Fruit fly (Drosophila melanogaster): ENCODE measurements around the gene CG32023.
A peak's percentile ranks its signal among the peaks of the same experiment; 100 is the strongest.

The CG32023 gene

dm6 chr3L:8767876-8768275 lies 36.1 kb downstream of the CG32023 start:
- TF ChIP-seq CG9139 (GFP tag; optimal IDR thresholded peaks at IDR 0.05) (peak; percentile 30), CG4318 (GFP tag; optimal IDR thresholded peaks at IDR 0.05) (peak; percentile 61), CG31627 (GFP tag; optimal IDR thresholded peaks at IDR 0.05) (peak; percentile 72), eg (GFP tag; IDR thresholded peaks at IDR 0.05) (peak; percentile 74), Eip75B (GFP tag; optimal IDR thresholded peaks at IDR 0.05) (peak; percentile 68), salr (GFP tag; optimal IDR thresholded peaks at IDR 0.05) (peak; percentile 17 to 63), CG34406 (GFP tag; optimal IDR thresholded peaks at IDR 0.05) (peak; percentile 65), Sox14 (GFP tag; optimal IDR thresholded peaks at IDR 0.05) (peak; percentile 75), Eip78C (GFP tag) (peak; percentile 95), CG1621 (tag; optimal IDR thresholded peaks at IDR 0.05) (peak; percentile 55), svp (GFP tag) (peak; percentile 80), CG32006 (GFP tag; optimal IDR thresholded peaks at IDR 0.05) (peak; percentile 84), Blimp-1 (GFP tag; optimal IDR thresholded peaks at IDR 0.05) (peak; percentile 12), fd59A (GFP tag; optimal IDR thresholded peaks at IDR 0.05) (peak; percentile 72), achi (GFP tag; optimal IDR thresholded peaks at IDR 0.05) (peak; percentile 57), CG6854 (GFP tag; optimal IDR thresholded peaks at IDR 0.05) (no peak), CG11294 (GFP tag; IDR thresholded peaks at IDR 0.05) (peak; percentile 24; the same call in 1 of the 2 replicates), vri (GFP tag; optimal IDR thresholded peaks at IDR 0.05) (peak; percentile 45), ss (GFP tag; optimal IDR thresholded peaks at IDR 0.05) (peak; percentile 35 to 71), dsx (GFP tag; optimal IDR thresholded peaks at IDR 0.05; ENCODE audit: poor library complexity, severe bottlenecking) (peak; percentile 47), CG3032 (tag; optimal IDR thresholded peaks at IDR 0.05) (peak; percentile 69), CG15336 (GFP tag; IDR thresholded peaks at IDR 0.05) (peak; percentile 62), Met (GFP tag; optimal IDR thresholded peaks at IDR 0.05) (peak; percentile 69), Smox (GFP tag; optimal IDR thresholded peaks at IDR 0.05) (peak; percentile 49), acj6 (GFP tag; optimal IDR thresholded peaks at IDR 0.05) (peak; percentile 73), cyc (GFP tag; optimal IDR thresholded peaks at IDR 0.05) (peak; percentile 56), CG11902 (GFP tag; optimal IDR thresholded peaks at IDR 0.05) (peak; percentile 63), Gug (GFP tag; IDR thresholded peaks at IDR 0.05) (peak; percentile 48; the same call in 1 of the 2 replicates), CG6792 (GFP tag; optimal IDR thresholded peaks at IDR 0.05) (peak; percentile 68), CG10631 (GFP tag; optimal IDR thresholded peaks at IDR 0.05) (peak; percentile 66), net (GFP tag; optimal IDR thresholded peaks at IDR 0.05) (peak; percentile 79), pdm3 (GFP tag; optimal IDR thresholded peaks at IDR 0.05) (peak; percentile 76), Ets21C (GFP tag; optimal IDR thresholded peaks at IDR 0.05) (peak; percentile 57), OdsH (GFP tag; optimal IDR thresholded peaks at IDR 0.05) (peak; percentile 81), CG16779 (tag; optimal IDR thresholded peaks at IDR 0.05) (peak; percentile 35), fkh (GFP tag; optimal IDR thresholded peaks at IDR 0.05) (no peak), CG10669 (GFP tag; optimal IDR thresholded peaks at IDR 0.05) (peak; percentile 69), CG3919 (GFP tag; optimal IDR thresholded peaks at IDR 0.05) (peak; percentile 74), Sox102F (GFP tag; optimal IDR thresholded peaks at IDR 0.05) (peak; percentile 62), Hr38 (GFP tag; optimal IDR thresholded peaks at IDR 0.05) (no peak), Eip93F (GFP tag; optimal IDR thresholded peaks at IDR 0.05) (no peak), Sox15 (GFP tag; optimal IDR thresholded peaks at IDR 0.05) (peak; percentile 73), fd85E (GFP tag; optimal IDR thresholded peaks at IDR 0.05) (no peak), lz (GFP tag; optimal IDR thresholded peaks at IDR 0.05) (peak; percentile 66), CG8632 (GFP tag; optimal IDR thresholded peaks at IDR 0.05) (peak; percentile 59), dac (GFP tag; optimal IDR thresholded peaks at IDR 0.05) (peak; percentile 36), CG11762 (GFP tag; optimal IDR thresholded peaks at IDR 0.05; ENCODE audit: insufficient read depth) (peak; percentile 67), Lpt (GFP tag; optimal IDR thresholded peaks at IDR 0.05) (peak; percentile 41), spab (GFP tag; optimal IDR thresholded peaks at IDR 0.05) (peak; percentile 65), CG8319 (GFP tag; optimal IDR thresholded peaks at IDR 0.05) (peak; percentile 48), Hr39 (GFP tag; optimal IDR thresholded peaks at IDR 0.05) (peak; percentile 69), CG6276 (GFP tag; optimal IDR thresholded peaks at IDR 0.05) (peak; percentile 74)
